Fruit fly (Drosophila melanogaster) whole organism, embryonic: Measurements from ENCODE around the gene CG42758.

ENCODE experiments used
- Atf3 ChIP-seq: fragments of 200-800 bp; sonication (Bioruptor generic); optimal IDR thresholded peaks from 3 replicates; lab custom pipeline; 2016; ENCODE audit warnings: missing biosample characterization, missing genetic modification characterization
- Blimp-1 ChIP-seq: fragments of 200-800 bp; sonication (Bioruptor generic); optimal IDR thresholded peaks from 3 replicates; lab custom pipeline; 2018; ENCODE audit warnings: missing biosample characterization, missing genetic modification characterization, mild to moderate bottlenecking, moderate library complexity, missing genetic modification reagents
- CG10431 ChIP-seq: fragments of 200-800 bp; sonication (Bioruptor generic); optimal IDR thresholded peaks from 3 replicates; lab custom pipeline; 2018; ENCODE audit warnings: missing biosample characterization, mild to moderate bottlenecking, missing genetic modification characterization
- CG12659 ChIP-seq: fragments of 200-800 bp; sonication (Bioruptor generic); optimal IDR thresholded peaks from 3 replicates; lab custom pipeline; 2017; ENCODE audit warnings: mild to moderate bottlenecking, missing biosample characterization, missing genetic modification reagents, missing genetic modification characterization
- CG14441 ChIP-seq: fragments of 200-800 bp; sonication (Bioruptor generic); IDR thresholded peaks from 2 replicates; pipeline ENCODE4 v1.3.6; 2022; ENCODE audit warnings: missing biosample characterization, missing genetic modification characterization
- CG17328 ChIP-seq: fragments of 200-800 bp; sonication (Bioruptor generic); IDR thresholded peaks from 2 replicates; pipeline ENCODE4 v1.3.6; 2022; ENCODE audit warnings: missing biosample characterization, missing genetic modification characterization
- CG1792 ChIP-seq: fragments of 200-800 bp; sonication (Bioruptor generic); optimal IDR thresholded peaks from 2 replicates; lab custom pipeline; 2016; ENCODE audit warnings: missing biosample characterization, missing genetic modification characterization
- CG2712 ChIP-seq: fragments of 200-800 bp; optimal IDR thresholded peaks from 3 replicates; lab custom pipeline; 2019; ENCODE audit warnings: missing biosample characterization, mild to moderate bottlenecking, missing genetic modification characterization, moderate library complexity
- CG32767 ChIP-seq: fragments of 200-800 bp; sonication (Bioruptor generic); IDR thresholded peaks from 2 replicates; pipeline ENCODE4 v1.3.6; 2022; ENCODE audit warnings: missing biosample characterization, missing genetic modification characterization
- CG33557 ChIP-seq: fragments of 200-800 bp; sonication (Bioruptor generic); optimal IDR thresholded peaks from 2 replicates; lab custom pipeline; 2019; ENCODE audit warnings: missing biosample characterization, mild to moderate bottlenecking, missing genetic modification characterization, moderate library complexity
- CG3407 ChIP-seq: fragments of 200-800 bp; sonication (Bioruptor generic); optimal IDR thresholded peaks from 2 replicates; lab custom pipeline; 2018; ENCODE audit warnings: missing biosample characterization, mild to moderate bottlenecking, missing genetic modification characterization
- CG34224 ChIP-seq: fragments of 200-800 bp; sonication (Bioruptor generic); IDR thresholded peaks from 3 replicates; pipeline ENCODE4 v1.3.6; 2022; ENCODE audit warnings: missing biosample characterization, missing genetic modification characterization; ENCODE audit not compliant: partially characterized antibody
- CG7357 ChIP-seq: fragments of 200-800 bp; sonication (Bioruptor generic); IDR thresholded peaks from 3 replicates; pipeline ENCODE4 v1.3.6; 2022; ENCODE audit warnings: missing biosample characterization, missing genetic modification characterization
- CG9876 ChIP-seq: fragments of 200-800 bp; sonication (Bioruptor generic); optimal IDR thresholded peaks from 2 replicates; lab custom pipeline; 2016; ENCODE audit warnings: missing biosample characterization, missing genetic modification characterization
- Doc3 ChIP-seq: fragments of 200-800 bp; sonication (Bioruptor generic); IDR thresholded peaks from 3 replicates; pipeline ENCODE4 v1.3.6; 2022; ENCODE audit warnings: missing biosample characterization, missing genetic modification characterization; ENCODE audit not compliant: partially characterized antibody
- Drgx ChIP-seq: fragments of 200-800 bp; sonication (Bioruptor generic); IDR thresholded peaks from 2 replicates; pipeline ENCODE4 v1.3.6; 2022; ENCODE audit warnings: missing biosample characterization, missing genetic modification characterization
- HHEX ChIP-seq: fragments of 200-800 bp; sonication (Bioruptor generic); optimal IDR thresholded peaks from 3 replicates; lab custom pipeline; 2017; ENCODE audit warnings: missing biosample characterization, mild to moderate bottlenecking, missing genetic modification characterization, missing genetic modification reagents
- HLH54F ChIP-seq: fragments of 200-800 bp; sonication (Bioruptor generic); optimal IDR thresholded peaks from 3 replicates; lab custom pipeline; 2016; ENCODE audit warnings: missing biosample characterization, missing genetic modification characterization
- Hr39 ChIP-seq: fragments of >200 bp; optimal IDR thresholded peaks from 2 replicates; lab custom pipeline; 2017
- Neu2 ChIP-seq: fragments of 200-800 bp; sonication (Bioruptor generic); optimal IDR thresholded peaks from 3 replicates; lab custom pipeline; 2016; ENCODE audit warnings: missing biosample characterization, missing genetic modification characterization, borderline replicate concordance
- Pdp1 ChIP-seq, 2 experiments: fragments of 200-800 bp; sonication (Bioruptor generic); optimal IDR thresholded peaks; 3 replicates each; lab custom pipeline; 2016; ENCODE audit warnings: missing biosample characterization in 2 of 2, missing genetic modification characterization in 2 of 2, mild to moderate bottlenecking in 1 of 2, moderate library complexity in 1 of 2
- Rfx ChIP-seq: fragments of 200-800 bp; sonication (Bioruptor generic); IDR thresholded peaks from 2 replicates; pipeline ENCODE4 v1.3.6; 2022; ENCODE audit warnings: missing biosample characterization, missing genetic modification characterization
- Ssrp ChIP-seq: fragments of 200-800 bp; sonication (Bioruptor generic); optimal IDR thresholded peaks from 2 replicates; lab custom pipeline; 2018; ENCODE audit warnings: missing biosample characterization, mild to moderate bottlenecking, missing genetic modification characterization, moderate library complexity
- Trl ChIP-seq, 3 experiments: fragments of >200 bp in 2 of 3; fragments of 200-800 bp in 1 of 3; sonication (Bioruptor generic) in 1 of 3; optimal IDR thresholded peaks; 2 replicates in 1 of 3; 3 replicates in 2 of 3; lab custom pipeline; 2016 to 2017; ENCODE audit warnings: missing biosample characterization in 1 of 3, missing genetic modification characterization in 1 of 3
- YL-1 ChIP-seq: fragments of 200-800 bp; sonication (Bioruptor generic); optimal IDR thresholded peaks from 3 replicates; lab custom pipeline; 2017; ENCODE audit warnings: missing biosample characterization, mild to moderate bottlenecking, missing genetic modification characterization
- abd-A ChIP-seq: fragments of 200-800 bp; sonication (Bioruptor generic); optimal IDR thresholded peaks from 3 replicates; lab custom pipeline; 2019; ENCODE audit warnings: missing biosample characterization, mild to moderate bottlenecking, missing genetic modification characterization, moderate library complexity
- chinmo ChIP-seq: fragments of 200-800 bp; sonication (Bioruptor generic); IDR thresholded peaks from 4 replicates; pipeline ENCODE4 v1.3.6; 2022; ENCODE audit warnings: missing biosample characterization, missing genetic modification characterization; ENCODE audit not compliant: partially characterized antibody
- crol ChIP-seq: fragments of 200-800 bp; sonication (Bioruptor generic); IDR thresholded peaks from 2 replicates; pipeline ENCODE4 v1.3.6; 2022; ENCODE audit warnings: missing biosample characterization, missing genetic modification characterization
- fd64A ChIP-seq: fragments of 200-800 bp; sonication (Bioruptor generic); optimal IDR thresholded peaks from 3 replicates; lab custom pipeline; 2018; ENCODE audit warnings: missing biosample characterization, mild to moderate bottlenecking, missing genetic modification characterization
- gcm2 ChIP-seq: fragments of 200-800 bp; sonication (Bioruptor generic); optimal IDR thresholded peaks from 2 replicates; lab custom pipeline; 2016; ENCODE audit warnings: missing biosample characterization, missing genetic modification characterization
- gsb-n ChIP-seq: fragments of 200-800 bp; sonication (Bioruptor generic); optimal IDR thresholded peaks from 3 replicates; lab custom pipeline; 2018; ENCODE audit warnings: missing biosample characterization, mild to moderate bottlenecking, missing genetic modification characterization
- kni ChIP-seq: fragments of 200-800 bp; sonication (Bioruptor generic); optimal IDR thresholded peaks from 3 replicates; lab custom pipeline; 2017; ENCODE audit warnings: mild to moderate bottlenecking, missing biosample characterization, missing genetic modification reagents, missing genetic modification characterization
- mld ChIP-seq: fragments of 200-800 bp; sonication (Bioruptor generic); IDR thresholded peaks from 3 replicates; pipeline ENCODE4 v1.3.6; 2022; ENCODE audit warnings: missing biosample characterization, missing genetic modification characterization; ENCODE audit not compliant: partially characterized antibody
- nom ChIP-seq: fragments of 200-800 bp; sonication (Bioruptor generic); optimal IDR thresholded peaks from 2 replicates; lab custom pipeline; 2017; ENCODE audit warnings: missing biosample characterization, missing genetic modification characterization, mild to moderate bottlenecking, moderate library complexity, missing genetic modification reagents
- onecut ChIP-seq: fragments of 200-800 bp; sonication (Bioruptor generic); IDR thresholded peaks from 2 replicates; pipeline ENCODE4 v1.3.6; 2022; ENCODE audit warnings: missing biosample characterization, missing genetic modification characterization
- pan ChIP-seq, 4 experiments: fragments of >200 bp in 3 of 4; fragments of 200-800 bp in 1 of 4; sonication (Bioruptor generic) in 1 of 4; optimal IDR thresholded peaks in 3 of 4; IDR thresholded peaks in 1 of 4; 2 replicates each; pipeline versions ENCODE4 v1.3.6 to Lab custom; 2017 to 2022; ENCODE audit warnings: missing biosample characterization in 2 of 4, missing genetic modification characterization in 2 of 4, mixed read lengths in 1 of 4
- pros ChIP-seq: fragments of 200-800 bp; sonication (Bioruptor generic); optimal IDR thresholded peaks from 3 replicates; lab custom pipeline; 2019; ENCODE audit warnings: missing biosample characterization, mild to moderate bottlenecking, missing genetic modification characterization, moderate library complexity
- rib ChIP-seq: fragments of 200-800 bp; sonication (Bioruptor generic); IDR thresholded peaks from 2 replicates; pipeline ENCODE4 v1.3.6; 2022; ENCODE audit warnings: missing biosample characterization, missing genetic modification characterization
- sens ChIP-seq: fragments of 200-800 bp; sonication (Bioruptor generic); peaks from one replicate; lab custom pipeline; 2016; ENCODE audit warnings: missing biosample characterization, missing genetic modification characterization
- stwl ChIP-seq: fragments of 200-800 bp; sonication (Bioruptor generic); optimal IDR thresholded peaks from 3 replicates; lab custom pipeline; 2018; ENCODE audit warnings: missing biosample characterization, mild to moderate bottlenecking, missing genetic modification characterization, moderate library complexity
- tna ChIP-seq: fragments of 200-800 bp; sonication (Bioruptor generic); IDR thresholded peaks from 2 replicates; pipeline ENCODE4 v1.3.6; 2022; ENCODE audit warnings: missing biosample characterization, missing genetic modification characterization; ENCODE audit not compliant: partially characterized antibody
- usp ChIP-seq: fragments of >200 bp; optimal IDR thresholded peaks from 2 replicates; lab custom pipeline; 2017; ENCODE audit warnings: missing biosample characterization, missing genetic modification characterization
- vvl ChIP-seq: fragments of 200-800 bp; sonication (Bioruptor generic); IDR thresholded peaks from 2 replicates; pipeline ENCODE4 v1.3.6; 2022; ENCODE audit warnings: missing biosample characterization, missing genetic modification characterization
- z ChIP-seq: fragments of 200-800 bp; sonication (Bioruptor generic); IDR thresholded peaks from 3 replicates; pipeline ENCODE4 v1.3.6; 2022; ENCODE audit warnings: missing biosample characterization, missing genetic modification characterization

The CG42758 gene

dm6 chr3L:14567140-14567539 is at the start of gene CG42758:
TSS of gene CG42758 (plus strand) at chr3L:14567440.
- TF ChIP-seq mld (GFP tag; lab: Robert Waterston, UW) (no peak), YL-1 (no peak), CG32767 (GFP tag; lab: Robert Waterston, UW) (no peak)

dm6 chr3L:14517525-14517924 is 49.7 kb upstream of the CG42758 start, which contains the start of gene CG9592:
TSS of gene CG9592 (plus strand) at chr3L:14517825.
- TF ChIP-seq Pdp1 (GFP tag; optimal IDR thresholded peaks at IDR 0.05; lab: Kevin White, UChicago) (peak in 1 of 2 experiments; percentile 55), Neu2 (no peak)

dm6 chr3L:14521590-14521989 is 45.6 kb upstream of the CG42758 start, which contains the start of gene CG4613:
TSS of gene CG4613 (minus strand) at chr3L:14521690.
- TF ChIP-seq Drgx (no peak), stwl (tag; lab: Kevin White, UChicago) (no peak), rib (no peak), pan (optimal IDR thresholded peaks at IDR 0.05; lab: Kevin White, UChicago) (no peak), pan (GFP tag; optimal IDR thresholded peaks at IDR 0.05 in 1 of 2, IDR thresholded peaks at IDR 0.05 in 1 of 2) (no peak), Doc3 (GFP tag; lab: Robert Waterston, UW) (no peak), Rfx (GFP tag; lab: Robert Waterston, UW) (no peak), tna (no peak), CG34224 (GFP tag; lab: Robert Waterston, UW) (no peak), nom (no peak), onecut (GFP tag; lab: Robert Waterston, UW) (no peak), pros (GFP tag; lab: Kevin White, UChicago) (no peak), CG7357 (GFP tag; lab: Robert Waterston, UW) (no peak), chinmo (no peak), CG9876 (no peak), CG17328 (GFP tag; lab: Robert Waterston, UW) (no peak), CG14441 (GFP tag; lab: Robert Waterston, UW) (no peak), crol (GFP tag; lab: Robert Waterston, UW) (no peak), gcm2 (GFP tag; lab: Kevin White, UChicago) (no peak), CG12659 (GFP tag; lab: Kevin White, UChicago) (no peak)

dm6 chr3L:14522483-14523362 is 44.5 kb upstream of the CG42758 start:
- no peak for TF ChIP-seq fd64A (GFP tag; lab: Kevin White, UChicago)
- peak; percentile 23 for TF ChIP-seq abd-A (tag; lab: Kevin White, UChicago)
- TF ChIP-seq CG33557 (GFP tag; lab: Kevin White, UChicago), result peak; percentile 10
- no peak for TF ChIP-seq Ssrp
- peak; percentile 30 for TF ChIP-seq CG10431 (GFP tag; lab: Kevin White, UChicago)
- TF ChIP-seq HLH54F (GFP tag; lab: Kevin White, UChicago), result no peak
- TF ChIP-seq z (GFP tag; lab: Robert Waterston, UW), result peak; percentile 85
- TF ChIP-seq usp (GFP tag; lab: Kevin White, UChicago), result no peak
- TF ChIP-seq gsb-n (tag; lab: Kevin White, UChicago), result peak; percentile 5
- peak; percentile 12 for TF ChIP-seq CG2712
- peak; percentile 96 for TF ChIP-seq Blimp-1 (GFP tag; lab: Kevin White, UChicago)
- TF ChIP-seq CG3407 (GFP tag; lab: Kevin White, UChicago), result no peak
- peak in 1 of 2 experiments; percentile 19 for TF ChIP-seq Trl (optimal IDR thresholded peaks at IDR 0.05; lab: Kevin White, UChicago)
- TF ChIP-seq Trl (GFP tag; optimal IDR thresholded peaks at IDR 0.05; lab: Kevin White, UChicago), result no peak
- peak; percentile 71 for TF ChIP-seq pros (GFP tag; lab: Kevin White, UChicago)
- TF ChIP-seq Atf3 (GFP tag; lab: Kevin White, UChicago), result no peak
- TF ChIP-seq vvl (GFP tag; lab: Robert Waterston, UW), result 0 out of 2 replicates have a peak, but pooled peaks have one; percentile 21
- TF ChIP-seq HHEX (GFP tag; lab: Kevin White, UChicago), result no peak
- TF ChIP-seq sens (GFP tag; lab: Kevin White, UChicago), result peak; percentile 57
- peak; percentile 74 for TF ChIP-seq kni (GFP tag; lab: Kevin White, UChicago)
- TF ChIP-seq Hr39, result no peak
- TF ChIP-seq CG1792 (GFP tag; lab: Kevin White, UChicago), result no peak
